ENCODE assay signal across 3 fruit fly cellular contexts in the genomic region with DNA sequence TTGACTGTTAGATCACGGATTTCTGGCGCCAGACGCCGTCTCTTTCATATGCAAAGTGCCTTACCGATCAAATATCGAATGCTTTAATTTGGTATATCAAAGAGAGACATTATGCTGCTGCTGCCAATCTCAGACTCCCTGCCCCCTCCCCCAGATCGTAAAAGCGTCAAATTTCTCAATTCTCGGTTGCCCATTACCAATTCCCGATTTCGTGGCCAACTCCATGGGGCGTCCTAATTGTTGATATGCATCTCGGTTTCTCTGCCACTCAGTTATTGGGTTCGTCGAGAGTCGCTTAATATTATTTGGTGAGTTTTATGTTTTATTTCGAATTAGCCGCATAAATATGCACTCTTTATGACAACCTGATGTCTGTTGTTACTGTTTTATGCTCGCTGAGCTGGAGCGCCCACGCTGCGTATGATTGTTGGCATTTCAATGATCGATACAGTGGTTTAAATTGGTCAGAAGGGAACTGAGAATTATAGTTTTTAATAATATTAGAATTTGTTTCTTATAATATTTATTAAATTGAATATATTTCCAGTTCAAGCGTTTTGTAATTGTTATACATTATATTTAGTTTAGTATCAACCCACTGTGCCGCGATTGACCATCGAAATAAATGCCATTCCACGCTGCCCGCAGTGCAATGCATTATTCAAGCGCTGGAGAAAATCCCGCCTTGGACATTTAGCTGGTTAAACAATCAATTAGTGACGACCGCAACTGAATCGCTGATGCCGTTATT.
TF ChIP-seq lines count a peak whose summit lies in the region.

No protein-coding gene starts in this region.

- no peak for TF ChIP-seq CTCF in whole organism, embryonic (GFP tag; optimal IDR thresholded peaks at IDR 0.05; lab: Kevin White, UChicago)

TF ChIP-seq in whole organism, embryonic, 481 proteins besides CTCF, POLR2A, EP300 and RAD21 (continues in another document):
- TF ChIP-seq unpg (GFP tag; optimal IDR thresholded peaks at IDR 0.05; lab: Kevin White, UChicago) (peak; percentile 69), CG30403 (GFP tag; optimal IDR thresholded peaks at IDR 0.05; lab: Kevin White, UChicago) (peak; percentile 19), CG10959 (GFP tag; IDR thresholded peaks at IDR 0.05; lab: Robert Waterston, UW) (peak; percentile 46; the same call in 1 of the 2 replicates), cg (GFP tag; optimal IDR thresholded peaks at IDR 0.05; lab: Kevin White, UChicago) (no peak), Hr39 (optimal IDR thresholded peaks at IDR 0.05; lab: Kevin White, UChicago) (no peak), CG18011 (GFP tag; optimal IDR thresholded peaks at IDR 0.05; lab: Kevin White, UChicago) (no peak), lola (GFP tag; optimal IDR thresholded peaks at IDR 0.05; lab: Kevin White, UChicago) (peak in 1 of 3 experiments; percentile 9), croc (GFP tag; conservative IDR thresholded peaks at IDR 0.05; lab: Robert Waterston, UW) (0 out of 3 replicates have a peak, but pooled peaks have one; percentile 15), gce (GFP tag; IDR thresholded peaks at IDR 0.05; lab: Robert Waterston, UW) (peak; percentile 22; the same call in 1 of the 3 replicates), dysf (GFP tag; IDR thresholded peaks at IDR 0.05; lab: Robert Waterston, UW) (peak; percentile 49; the same call in 2 of the 3 replicates), CG14710 (tag; optimal IDR thresholded peaks at IDR 0.05; lab: Kevin White, UChicago) (peak; percentile 11), CG34422 (GFP tag; IDR thresholded peaks at IDR 0.05; lab: Robert Waterston, UW) (0 out of 3 replicates have a peak, but pooled peaks have one; percentile 29), prd (optimal IDR thresholded peaks at IDR 0.05; lab: Kevin White, UChicago) (no peak), prd (GFP tag; IDR thresholded peaks at IDR 0.05; lab: Robert Waterston, UW) (peak; percentile 66; the same call in 2 of the 3 replicates), gfzf (GFP tag; optimal IDR thresholded peaks at IDR 0.05; lab: Kevin White, UChicago) (no peak), so (GFP tag; IDR thresholded peaks at IDR 0.05; lab: Robert Waterston, UW) (0 out of 3 replicates have a peak, but pooled peaks have one; percentile 52), ewg (GFP tag; optimal IDR thresholded peaks at IDR 0.05; lab: Kevin White, UChicago) (peak; percentile 12), dati (GFP tag; IDR thresholded peaks at IDR 0.05; lab: Robert Waterston, UW) (0 out of 2 replicates have a peak, but pooled peaks have one; percentile 6), CG15269 (tag; optimal IDR thresholded peaks at IDR 0.05; lab: Kevin White, UChicago) (peak; percentile 53), CG12391 (tag; optimal IDR thresholded peaks at IDR 0.05; lab: Kevin White, UChicago) (peak; percentile 62), Dek (tag; optimal IDR thresholded peaks at IDR 0.05; lab: Kevin White, UChicago) (peak; percentile 5), CG17385 (GFP tag; optimal IDR thresholded peaks at IDR 0.05; lab: Kevin White, UChicago) (peak; percentile 19), trem (tag; optimal IDR thresholded peaks at IDR 0.05; lab: Kevin White, UChicago) (peak; percentile 22), Ssrp (tag; optimal IDR thresholded peaks at IDR 0.05; lab: Kevin White, UChicago) (peak; percentile 45), lmd (GFP tag; IDR thresholded peaks at IDR 0.05; lab: Robert Waterston, UW) (peak; percentile 44)

TF ChIP-seq in whole organism, prepupa, 60 proteins besides CTCF, POLR2A, EP300 and RAD21:
- no peak for TF ChIP-seq CG9139 (GFP tag; optimal IDR thresholded peaks at IDR 0.05; lab: Kevin White, UChicago)
- peak; percentile 4 for TF ChIP-seq CG32006 (GFP tag; optimal IDR thresholded peaks at IDR 0.05; lab: Kevin White, UChicago)
- no peak for TF ChIP-seq achi (GFP tag; optimal IDR thresholded peaks at IDR 0.05; lab: Kevin White, UChicago)
- peak; percentile 2 for TF ChIP-seq CG6792 (GFP tag; optimal IDR thresholded peaks at IDR 0.05; lab: Kevin White, UChicago)
- peak; percentile 57 for TF ChIP-seq svp (GFP tag; lab: Kevin White, UChicago)
- TF ChIP-seq CG10631 (GFP tag; optimal IDR thresholded peaks at IDR 0.05; lab: Kevin White, UChicago) = peak; percentile 21
- TF ChIP-seq CG6854 (GFP tag; optimal IDR thresholded peaks at IDR 0.05; lab: Kevin White, UChicago) = no peak
- no peak for TF ChIP-seq topi (GFP tag; optimal IDR thresholded peaks at IDR 0.05; lab: Kevin White, UChicago)
- no peak for TF ChIP-seq CG34406 (GFP tag; optimal IDR thresholded peaks at IDR 0.05; lab: Kevin White, UChicago)
- TF ChIP-seq CG16779 (tag; optimal IDR thresholded peaks at IDR 0.05; lab: Kevin White, UChicago) = no peak
- TF ChIP-seq esn (GFP tag; optimal IDR thresholded peaks at IDR 0.05; lab: Kevin White, UChicago) = peak; percentile 17
- no peak for TF ChIP-seq Smox (GFP tag; optimal IDR thresholded peaks at IDR 0.05; lab: Kevin White, UChicago)
- TF ChIP-seq spab (GFP tag; optimal IDR thresholded peaks at IDR 0.05; lab: Kevin White, UChicago) = no peak
- TF ChIP-seq Sox15 (GFP tag; optimal IDR thresholded peaks at IDR 0.05; lab: Kevin White, UChicago) = no peak
- peak; percentile 1 for TF ChIP-seq net (GFP tag; optimal IDR thresholded peaks at IDR 0.05; lab: Kevin White, UChicago)
- TF ChIP-seq Hr38 (GFP tag; optimal IDR thresholded peaks at IDR 0.05; lab: Kevin White, UChicago) = no peak
- TF ChIP-seq OdsH (GFP tag; optimal IDR thresholded peaks at IDR 0.05; lab: Kevin White, UChicago) = no peak
- no peak for TF ChIP-seq cyc (GFP tag; optimal IDR thresholded peaks at IDR 0.05; lab: Kevin White, UChicago)
- no peak for TF ChIP-seq Gug (GFP tag; IDR thresholded peaks at IDR 0.05; lab: Robert Waterston, UW)
- TF ChIP-seq Eip78C (GFP tag; lab: Kevin White, UChicago) = peak; percentile 53
- no peak for TF ChIP-seq acj6 (GFP tag; optimal IDR thresholded peaks at IDR 0.05; lab: Kevin White, UChicago)
- no peak for TF ChIP-seq fkh (GFP tag; optimal IDR thresholded peaks at IDR 0.05; lab: Kevin White, UChicago)
- TF ChIP-seq Lpt (GFP tag; optimal IDR thresholded peaks at IDR 0.05; lab: Kevin White, UChicago) = no peak
- TF ChIP-seq Sox14 (GFP tag; optimal IDR thresholded peaks at IDR 0.05; lab: Kevin White, UChicago) = no peak
- TF ChIP-seq fd59A (GFP tag; optimal IDR thresholded peaks at IDR 0.05; lab: Kevin White, UChicago) = no peak

TF ChIP-seq in whole organism, pupa, 21 proteins besides CTCF, POLR2A, EP300 and RAD21:
- TF ChIP-seq CG34367 (tag; optimal IDR thresholded peaks at IDR 0.05; lab: Kevin White, UChicago) (no peak), CG9948 (tag; optimal IDR thresholded peaks at IDR 0.05; lab: Kevin White, UChicago) (peak; percentile 18)

Comparison
In these comparisons a context has a peak if more than half of its experiments do, and no peak if none do; other contexts are left out.
1. Of the 7 proteins assayed by ChIP-seq in both whole organism, embryonic and whole organism, prepupa: peak only in whole organism, embryonic: Blimp-1 and Sox102F; only in whole organism, prepupa: none; in both: none; in neither: 5.